Fruit fly (Drosophila melanogaster) whole organism, wandering third instar larva: ENCODE data around the gene myd.

Experiments
- Abd-B ChIP-seq: fragments of >200 bp; optimal IDR thresholded peaks from 2 replicates; lab custom pipeline; 2017; ENCODE audit warnings: missing biosample characterization, missing genetic modification characterization
- CG32264 ChIP-seq: fragments of 200-800 bp; sonication (Bioruptor generic); optimal IDR thresholded peaks from 2 replicates; lab custom pipeline; 2016; ENCODE audit warnings: missing biosample characterization, missing genetic modification characterization
- CG9705 ChIP-seq: fragments of 200-800 bp; sonication (Bioruptor generic); optimal IDR thresholded peaks from 2 replicates; lab custom pipeline; 2018; ENCODE audit warnings: missing biosample characterization, mild to moderate bottlenecking, missing genetic modification characterization
- CrebA ChIP-seq: fragments of 200-800 bp; sonication (Bioruptor generic); optimal IDR thresholded peaks from 2 replicates; lab custom pipeline; 2016; ENCODE audit warnings: missing biosample characterization, mild to moderate bottlenecking, missing genetic modification characterization, borderline replicate concordance
- Dfd ChIP-seq: fragments of >200 bp; optimal IDR thresholded peaks from 2 replicates; lab custom pipeline; 2017; ENCODE audit warnings: missing biosample characterization, missing genetic modification characterization
- Dif ChIP-seq: fragments of 200-275, 200-300 bp; sonication (Bioruptor generic); optimal IDR thresholded peaks from 2 replicates; lab custom pipeline; 2018; ENCODE audit warnings: missing biosample characterization, missing genetic modification characterization; ENCODE audit not compliant: partially characterized antibody
- GATAd ChIP-seq: sonication (Bioruptor generic); optimal IDR thresholded peaks from 2 replicates; lab custom pipeline; 2016; ENCODE audit warnings: missing biosample characterization, missing genetic modification characterization
- HLH106 ChIP-seq: fragments of 200-800 bp; optimal IDR thresholded peaks from 3 replicates; lab custom pipeline; 2019; ENCODE audit warnings: missing biosample characterization, mild to moderate bottlenecking, missing genetic modification characterization, moderate library complexity
- Hnf4 ChIP-seq: fragments of 200-800 bp; sonication (Bioruptor generic); optimal IDR thresholded peaks from 2 replicates; lab custom pipeline; 2016; ENCODE audit warnings: missing biosample characterization, mild to moderate bottlenecking, missing genetic modification characterization
- Hr78 ChIP-seq: fragments of >200 bp; optimal IDR thresholded peaks from 2 replicates; lab custom pipeline; 2017; ENCODE audit warnings: missing biosample characterization, missing genetic modification characterization
- Hr83 ChIP-seq: fragments of 200-300 bp; sonication (Bioruptor generic); optimal IDR thresholded peaks from 2 replicates; lab custom pipeline; 2016; ENCODE audit warnings: missing biosample characterization, mild to moderate bottlenecking, missing genetic modification characterization, moderate library complexity; ENCODE audit not compliant: poor library complexity, severe bottlenecking
- Jra ChIP-seq: sonication (Bioruptor generic); optimal IDR thresholded peaks from 2 replicates; lab custom pipeline; 2016; ENCODE audit warnings: missing biosample characterization, missing genetic modification characterization
- Mio ChIP-seq: sonication (Bioruptor generic); optimal IDR thresholded peaks from 2 replicates; lab custom pipeline; 2016; ENCODE audit warnings: missing biosample characterization, missing genetic modification characterization
- Myc ChIP-seq: fragments of >200 bp; optimal IDR thresholded peaks from 2 replicates; lab custom pipeline; 2017
- N ChIP-seq: fragments of >200 bp; optimal IDR thresholded peaks from 2 replicates; lab custom pipeline; 2018; ENCODE audit warnings: missing biosample characterization, missing external identifiers, missing genetic modification characterization
- OdsH ChIP-seq: fragments of 200-800 bp; sonication (Bioruptor generic); optimal IDR thresholded peaks from 2 replicates; lab custom pipeline; 2016; ENCODE audit warnings: missing biosample characterization, mild to moderate bottlenecking, missing genetic modification characterization
- Rel ChIP-seq, 2 experiments: fragments of 200-800 bp; sonication (Bioruptor generic) in 1 of 2; optimal IDR thresholded peaks; 2 replicates in 1 of 2; 3 replicates in 1 of 2; lab custom pipeline; 2016 to 2019; ENCODE audit warnings: mild to moderate bottlenecking in 2 of 2, missing biosample characterization in 2 of 2, missing genetic modification characterization in 2 of 2, moderate library complexity in 1 of 2
- Sp1 ChIP-seq: fragments of 200-800 bp; sonication (Bioruptor generic); optimal IDR thresholded peaks from 3 replicates; lab custom pipeline; 2019; ENCODE audit warnings: missing biosample characterization, mild to moderate bottlenecking, missing genetic modification characterization, moderate library complexity
- Vsx2 ChIP-seq: fragments of 200-300, 225-300 bp; sonication (Bioruptor generic); optimal IDR thresholded peaks from 2 replicates; lab custom pipeline; 2018; ENCODE audit warnings: missing biosample characterization, missing genetic modification characterization; ENCODE audit not compliant: partially characterized antibody
- br ChIP-seq: fragments of 200-800 bp; sonication (Bioruptor generic); optimal IDR thresholded peaks from 2 replicates; lab custom pipeline; 2016; ENCODE audit warnings: missing biosample characterization, missing genetic modification characterization
- brk ChIP-seq: fragments of 200-800 bp; sonication (Bioruptor generic); optimal IDR thresholded peaks from 2 replicates; lab custom pipeline; 2016; ENCODE audit warnings: missing biosample characterization, mild to moderate bottlenecking, missing genetic modification characterization
- dl ChIP-seq, 2 experiments: fragments of 175-275, 200-275 bp in 1 of 2; fragments of 200-275 bp in 1 of 2; sonication (Bioruptor generic); optimal IDR thresholded peaks; lab custom pipeline; 2018; ENCODE audit warnings: mild to moderate bottlenecking in 2 of 2, missing biosample characterization in 2 of 2, missing genetic modification characterization in 2 of 2, moderate library complexity in 2 of 2; ENCODE audit not compliant: partially characterized antibody in 2 of 2, insufficient read depth in 1 of 2
- dmrt93B ChIP-seq: fragments of 200-800 bp; sonication (Bioruptor generic); optimal IDR thresholded peaks from 2 replicates; lab custom pipeline; 2018; ENCODE audit warnings: missing biosample characterization, mild to moderate bottlenecking, missing genetic modification characterization
- dsf ChIP-seq: sonication (Bioruptor generic); optimal IDR thresholded peaks from 2 replicates; lab custom pipeline; 2016; ENCODE audit warnings: missing biosample characterization, missing genetic modification characterization, borderline replicate concordance
- ey ChIP-seq: fragments of 200-800 bp; sonication (Bioruptor generic); optimal IDR thresholded peaks from 2 replicates; lab custom pipeline; 2016; ENCODE audit warnings: missing biosample characterization, missing genetic modification characterization
- foxo ChIP-seq, 2 experiments: fragments of 200-800 bp; sonication (Bioruptor generic); optimal IDR thresholded peaks; 2 replicates in 1 of 2; 3 replicates in 1 of 2; lab custom pipeline; 2016 to 2017; ENCODE audit warnings: missing biosample characterization in 2 of 2, missing genetic modification characterization in 2 of 2
- fru ChIP-seq: fragments of 200-800 bp; sonication (Bioruptor generic); optimal IDR thresholded peaks from 3 replicates; lab custom pipeline; 2016; ENCODE audit warnings: missing biosample characterization, mild to moderate bottlenecking, missing genetic modification characterization
- h ChIP-seq: fragments of 200-800 bp; sonication (Bioruptor generic); optimal IDR thresholded peaks from 3 replicates; lab custom pipeline; 2016; ENCODE audit warnings: missing biosample characterization, mild to moderate bottlenecking, missing genetic modification characterization
- jim ChIP-seq: fragments of 175-275, 200-325 bp; sonication (Bioruptor generic); optimal IDR thresholded peaks from 2 replicates; lab custom pipeline; 2016; ENCODE audit warnings: missing biosample characterization, mild to moderate bottlenecking, missing genetic modification characterization
- lola ChIP-seq: fragments of >200 bp; optimal IDR thresholded peaks from 2 replicates; lab custom pipeline; 2017; ENCODE audit warnings: missing biosample characterization, missing genetic modification characterization
- pan ChIP-seq: fragments of >200 bp; optimal IDR thresholded peaks from 2 replicates; lab custom pipeline; 2017
- psq ChIP-seq: fragments of 200-800 bp; sonication (Bioruptor generic); optimal IDR thresholded peaks from 3 replicates; lab custom pipeline; 2017; ENCODE audit warnings: missing biosample characterization, mild to moderate bottlenecking, missing genetic modification characterization, moderate library complexity
- rgr ChIP-seq: fragments of 200-800 bp; sonication (Bioruptor generic); optimal IDR thresholded peaks from 3 replicates; lab custom pipeline; 2016; ENCODE audit warnings: missing biosample characterization, mild to moderate bottlenecking, missing genetic modification characterization
- sage ChIP-seq: fragments of 200-800 bp; sonication (Bioruptor generic); optimal IDR thresholded peaks from 2 replicates; lab custom pipeline; 2016; ENCODE audit warnings: missing biosample characterization, mild to moderate bottlenecking, missing genetic modification characterization
- sv ChIP-seq: fragments of 200-800 bp; sonication (Bioruptor generic); optimal IDR thresholded peaks from 3 replicates; lab custom pipeline; 2016; ENCODE audit warnings: missing biosample characterization, missing genetic modification characterization
- tai ChIP-seq: sonication (Bioruptor generic); optimal IDR thresholded peaks from 2 replicates; lab custom pipeline; 2016; ENCODE audit warnings: missing biosample characterization, missing genetic modification characterization
- usp ChIP-seq: fragments of >200 bp; optimal IDR thresholded peaks from 2 replicates; lab custom pipeline; 2017; ENCODE audit warnings: missing biosample characterization, missing genetic modification characterization
- woc ChIP-seq: sonication (Bioruptor generic); optimal IDR thresholded peaks from 2 replicates; lab custom pipeline; 2016; ENCODE audit warnings: missing biosample characterization, mild to moderate bottlenecking, missing genetic modification characterization

The myd gene

dm6 chr3R:19190020-19190419 is 9.6 kb downstream of the myd start:
- TF ChIP-seq lola (GFP tag; lab: Kevin White, UChicago) (no peak), Dfd (GFP tag; lab: Kevin White, UChicago) (peak; percentile 81)

- no peak for TF ChIP-seq Hr78 (GFP tag; lab: Kevin White, UChicago)
- no peak for TF ChIP-seq Myc (lab: Kevin White, UChicago)
- no peak for TF ChIP-seq Hr83 (GFP tag; lab: Kevin White, UChicago)
- no peak for TF ChIP-seq N (GFP tag; lab: Kevin White, UChicago)
- TF ChIP-seq fru (GFP tag; lab: Kevin White, UChicago) = peak; percentile 81
- TF ChIP-seq dmrt93B (GFP tag; lab: Kevin White, UChicago) = peak; percentile 73
- TF ChIP-seq CG32264 (GFP tag; lab: Kevin White, UChicago) = no peak
- TF ChIP-seq Rel (GFP tag; optimal IDR thresholded peaks at IDR 0.05; lab: Kevin White, UChicago) = no peak
- no peak for TF ChIP-seq Rel (tag; optimal IDR thresholded peaks at IDR 0.05; lab: Kevin White, UChicago)
- TF ChIP-seq Dfd (GFP tag; lab: Kevin White, UChicago) = no peak
- peak; percentile 66 for TF ChIP-seq ey (GFP tag; lab: Kevin White, UChicago)
- no peak for TF ChIP-seq Abd-B (GFP tag; lab: Kevin White, UChicago)
- no peak for TF ChIP-seq sv (GFP tag; lab: Kevin White, UChicago)
- TF ChIP-seq pan (lab: Kevin White, UChicago) = no peak
- peak; percentile 59 for TF ChIP-seq Hnf4
- peak; percentile 49 for TF ChIP-seq CG9705 (GFP tag; lab: Kevin White, UChicago)
- TF ChIP-seq CrebA (GFP tag; lab: Kevin White, UChicago) = no peak
- peak; percentile 73 for TF ChIP-seq Sp1 (GFP tag; lab: Kevin White, UChicago)
- peak; percentile 79 for TF ChIP-seq HLH106 (tag; lab: Kevin White, UChicago)
- peak in 1 of 2 experiments; percentile 79 for TF ChIP-seq foxo (GFP tag; optimal IDR thresholded peaks at IDR 0.05; lab: Kevin White, UChicago)
- no peak for TF ChIP-seq lola (GFP tag; lab: Kevin White, UChicago)
- peak; percentile 74 for TF ChIP-seq OdsH (GFP tag; lab: Kevin White, UChicago)
- no peak for TF ChIP-seq dl (GFP tag; optimal IDR thresholded peaks at IDR 0.05; lab: Kevin White, UChicago; ENCODE audit: insufficient read depth in 1 of 2, partially characterized antibody in 2 of 2)
- TF ChIP-seq sage (GFP tag; lab: Kevin White, UChicago) = no peak
- TF ChIP-seq Jra = no peak
- no peak for TF ChIP-seq dsf (GFP tag; lab: Kevin White, UChicago)
- TF ChIP-seq jim (GFP tag; lab: Kevin White, UChicago) = no peak
- no peak for TF ChIP-seq Vsx2 (GFP tag; lab: Kevin White, UChicago)
- TF ChIP-seq tai (GFP tag; lab: Kevin White, UChicago) = peak; percentile 42
- TF ChIP-seq psq = peak; percentile 78
- TF ChIP-seq Dif = no peak
- TF ChIP-seq h (GFP tag; lab: Kevin White, UChicago) = peak; percentile 83
- peak; percentile 35 for TF ChIP-seq woc (GFP tag; lab: Kevin White, UChicago)
- TF ChIP-seq usp (GFP tag; lab: Kevin White, UChicago) = no peak
- TF ChIP-seq br (GFP tag; lab: Kevin White, UChicago) = peak; percentile 61
- no peak for TF ChIP-seq GATAd
- peak; percentile 62 for TF ChIP-seq brk
- TF ChIP-seq Mio (GFP tag; lab: Kevin White, UChicago) = no peak
- peak; percentile 80 for TF ChIP-seq rgr
Observed at dm6 chr3R:19211778-19212177, 31.3 kb downstream of the myd start, which contains the start of gene cry. TSS of gene cry (plus strand) at chr3R:19212154.
